Fruit fly (Drosophila melanogaster) whole organism, embryonic: Measurements from ENCODE around the gene CycG.

Experiments
- Ada2b ChIP-seq: fragments of 200-800 bp; sonication (Bioruptor generic); IDR thresholded peaks from 2 replicates; pipeline ENCODE4 v1.3.6; 2022; ENCODE audit warnings: missing biosample characterization, missing genetic modification characterization
- Atf-2 ChIP-seq: fragments of 200-800 bp; sonication (Bioruptor generic); optimal IDR thresholded peaks from 2 replicates; lab custom pipeline; 2016; ENCODE audit warnings: missing biosample characterization, missing genetic modification characterization
- B-H1 ChIP-seq: fragments of 200-800 bp; sonication (Bioruptor generic); IDR thresholded peaks from 3 replicates; pipeline ENCODE4 v1.3.6; 2022; ENCODE audit warnings: missing biosample characterization, missing genetic modification characterization
- Bdp1 ChIP-seq: fragments of 200-800 bp; sonication (Bioruptor generic); optimal IDR thresholded peaks from 3 replicates; lab custom pipeline; 2016; ENCODE audit warnings: missing biosample characterization, missing genetic modification characterization
- CG10654 ChIP-seq: fragments of 200-800 bp; sonication (Bioruptor generic); optimal IDR thresholded peaks from 2 replicates; lab custom pipeline; 2016; ENCODE audit warnings: missing biosample characterization, missing genetic modification characterization
- CG12104 ChIP-seq: fragments of 200-800 bp; sonication (Bioruptor generic); optimal IDR thresholded peaks from 3 replicates; lab custom pipeline; 2016; ENCODE audit warnings: missing biosample characterization, missing genetic modification characterization
- CG12219 ChIP-seq: fragments of 200-800 bp; sonication (Bioruptor generic); optimal IDR thresholded peaks from 3 replicates; lab custom pipeline; 2018; ENCODE audit warnings: missing biosample characterization, mild to moderate bottlenecking, missing genetic modification characterization
- CG12744 ChIP-seq: fragments of 200-800 bp; sonication (Bioruptor generic); optimal IDR thresholded peaks from 2 replicates; lab custom pipeline; 2016; ENCODE audit warnings: missing biosample characterization, missing genetic modification characterization
- CG15011 ChIP-seq: fragments of 200-800 bp; sonication (Bioruptor generic); optimal IDR thresholded peaks from 3 replicates; lab custom pipeline; 2018; ENCODE audit warnings: missing biosample characterization, mild to moderate bottlenecking, missing genetic modification characterization
- CG15073 ChIP-seq: fragments of 200-800 bp; sonication (Bioruptor generic); optimal IDR thresholded peaks from 2 replicates; lab custom pipeline; 2016; ENCODE audit warnings: missing biosample characterization, missing genetic modification characterization
- CG1529 ChIP-seq: fragments of 200-800 bp; sonication (Bioruptor generic); optimal IDR thresholded peaks from 3 replicates; lab custom pipeline; 2018; ENCODE audit warnings: missing biosample characterization, missing genetic modification characterization
- CG17912 ChIP-seq: fragments of 200-800 bp; sonication (Bioruptor generic); optimal IDR thresholded peaks from 2 replicates; lab custom pipeline; 2018; ENCODE audit warnings: missing biosample characterization, mild to moderate bottlenecking, missing genetic modification characterization
- CG18262 ChIP-seq: fragments of 200-800 bp; optimal IDR thresholded peaks from 3 replicates; lab custom pipeline; 2019; ENCODE audit warnings: missing biosample characterization, mild to moderate bottlenecking, missing genetic modification characterization, moderate library complexity
- CG2889 ChIP-seq: fragments of 200-800 bp; sonication (Bioruptor generic); IDR thresholded peaks from 3 replicates; pipeline ENCODE4 v1.3.6; 2022; ENCODE audit warnings: missing biosample characterization, missing genetic modification characterization
- CG3065 ChIP-seq: fragments of 200-800 bp; sonication (Bioruptor generic); optimal IDR thresholded peaks from 2 replicates; lab custom pipeline; 2016; ENCODE audit warnings: missing biosample characterization, missing genetic modification characterization
- CG31365 ChIP-seq: fragments of 200-800 bp; sonication (Bioruptor generic); optimal IDR thresholded peaks from 2 replicates; lab custom pipeline; 2018; ENCODE audit warnings: missing biosample characterization, mild to moderate bottlenecking, missing genetic modification characterization
- CG34224 ChIP-seq: fragments of 200-800 bp; sonication (Bioruptor generic); IDR thresholded peaks from 3 replicates; pipeline ENCODE4 v1.3.6; 2022; ENCODE audit warnings: missing biosample characterization, missing genetic modification characterization; ENCODE audit not compliant: partially characterized antibody
- CG3726 ChIP-seq: fragments of 200-800 bp; sonication (Bioruptor generic); IDR thresholded peaks from 3 replicates; pipeline ENCODE4, ENCODE4 v1.3.6; 2022; ENCODE audit warnings: missing biosample characterization, missing genetic modification characterization
- CG4424 ChIP-seq: fragments of 200-800 bp; sonication (Bioruptor generic); optimal IDR thresholded peaks from 3 replicates; lab custom pipeline; 2016; ENCODE audit warnings: missing biosample characterization, missing genetic modification characterization
- CG6654 ChIP-seq: fragments of 200-800 bp; sonication (Bioruptor generic); optimal IDR thresholded peaks from 2 replicates; lab custom pipeline; 2017; ENCODE audit warnings: missing biosample characterization, mild to moderate bottlenecking, missing genetic modification characterization
- CG6791 ChIP-seq: fragments of 200-800 bp; sonication (Bioruptor generic); IDR thresholded peaks from 3 replicates; pipeline ENCODE4 v1.3.6; 2022; ENCODE audit warnings: missing biosample characterization, missing genetic modification characterization; ENCODE audit not compliant: partially characterized antibody
- CG6854 ChIP-seq: fragments of 200-800 bp; sonication (Bioruptor generic); optimal IDR thresholded peaks from 3 replicates; lab custom pipeline; 2017; ENCODE audit warnings: missing biosample characterization, mild to moderate bottlenecking, missing genetic modification characterization
- CG9797 ChIP-seq: fragments of 200-800 bp; sonication (Bioruptor generic); optimal IDR thresholded peaks from 3 replicates; lab custom pipeline; 2018; ENCODE audit warnings: missing biosample characterization, mild to moderate bottlenecking, missing genetic modification characterization
- CHES-1-like ChIP-seq: fragments of 200-800 bp; sonication (Bioruptor generic); optimal IDR thresholded peaks from 2 replicates; lab custom pipeline; 2016; ENCODE audit warnings: missing biosample characterization, missing genetic modification characterization
- Deaf1 ChIP-seq: fragments of 200-800 bp; optimal IDR thresholded peaks from 3 replicates; lab custom pipeline; 2019; ENCODE audit warnings: missing biosample characterization, mild to moderate bottlenecking, missing genetic modification characterization, moderate library complexity
- Dip2 ChIP-seq: fragments of 200-800 bp; sonication (Bioruptor generic); IDR thresholded peaks from 2 replicates; pipeline ENCODE4 v1.3.6; 2022; ENCODE audit warnings: missing biosample characterization, missing genetic modification characterization
- Ets65A ChIP-seq: fragments of 200-800 bp; sonication (Bioruptor generic); peaks from one replicate; lab custom pipeline; 2016; ENCODE audit warnings: missing biosample characterization, missing genetic modification characterization
- H2.0 ChIP-seq: fragments of 200-800 bp; sonication (Bioruptor generic); IDR thresholded peaks from 2 replicates; pipeline ENCODE4 v1.3.6; 2022; ENCODE audit warnings: missing biosample characterization, missing genetic modification characterization
- HLH54F ChIP-seq: fragments of 200-800 bp; sonication (Bioruptor generic); optimal IDR thresholded peaks from 3 replicates; lab custom pipeline; 2016; ENCODE audit warnings: missing biosample characterization, missing genetic modification characterization
- Lpt ChIP-seq: fragments of >200 bp; optimal IDR thresholded peaks from 2 replicates; lab custom pipeline; 2018; ENCODE audit warnings: missing biosample characterization, missing genetic modification characterization
- Oli ChIP-seq: fragments of 200-800 bp; sonication (Bioruptor generic); optimal IDR thresholded peaks from 2 replicates; lab custom pipeline; 2018; ENCODE audit warnings: missing biosample characterization, mild to moderate bottlenecking, missing genetic modification characterization, moderate library complexity
- Sox100B ChIP-seq: fragments of 200-800 bp; sonication (Bioruptor generic); optimal IDR thresholded peaks from 3 replicates; lab custom pipeline; 2018; ENCODE audit warnings: missing biosample characterization, mild to moderate bottlenecking, missing genetic modification characterization
- Tbp ChIP-seq: fragments of >200 bp; optimal IDR thresholded peaks from 2 replicates; lab custom pipeline; 2018; ENCODE audit warnings: missing biosample characterization, missing genetic modification characterization
- Vsx1 ChIP-seq: fragments of 200-800 bp; sonication (Bioruptor generic); optimal IDR thresholded peaks from 2 replicates; lab custom pipeline; 2017; ENCODE audit warnings: missing biosample characterization, mild to moderate bottlenecking, missing genetic modification characterization, missing genetic modification reagents
- abd-A ChIP-seq: fragments of 200-800 bp; sonication (Bioruptor generic); optimal IDR thresholded peaks from 3 replicates; lab custom pipeline; 2019; ENCODE audit warnings: missing biosample characterization, mild to moderate bottlenecking, missing genetic modification characterization, moderate library complexity
- aop ChIP-seq: fragments of 200-800 bp; sonication (Bioruptor generic); IDR thresholded peaks from 2 replicates; pipeline ENCODE4 v1.3.6; 2022; ENCODE audit warnings: missing biosample characterization, missing genetic modification characterization
- az2 ChIP-seq: fragments of 200-800 bp; sonication (Bioruptor generic); optimal IDR thresholded peaks from 3 replicates; lab custom pipeline; 2016; ENCODE audit warnings: missing biosample characterization, missing genetic modification characterization
- bigmax ChIP-seq: fragments of 200-800 bp; sonication (Bioruptor generic); optimal IDR thresholded peaks from 2 replicates; lab custom pipeline; 2018; ENCODE audit warnings: missing biosample characterization, mild to moderate bottlenecking, missing genetic modification characterization
- cad ChIP-seq: fragments of >200 bp; optimal IDR thresholded peaks from 2 replicates; lab custom pipeline; 2017; ENCODE audit warnings: missing biosample characterization, missing genetic modification characterization
- crp ChIP-seq, 2 experiments: fragments of 200-800 bp; sonication (Bioruptor generic); optimal IDR thresholded peaks; 2 replicates in 1 of 2; 3 replicates in 1 of 2; lab custom pipeline; 2017; ENCODE audit warnings: missing biosample characterization in 2 of 2, missing genetic modification characterization in 2 of 2, mild to moderate bottlenecking in 1 of 2, moderate library complexity in 1 of 2
- dimm ChIP-seq: fragments of 200-800 bp; sonication (Bioruptor generic); IDR thresholded peaks from 2 replicates; pipeline ENCODE4 v1.3.6; 2022; ENCODE audit warnings: missing biosample characterization, missing genetic modification characterization
- esg ChIP-seq: fragments of 200-800 bp; sonication (Bioruptor generic); conservative IDR thresholded peaks from 2 replicates; pipeline ENCODE4 v1.3.6; 2022; ENCODE audit warnings: missing biosample characterization, missing genetic modification characterization
- gce ChIP-seq: fragments of 200-800 bp; sonication (Bioruptor generic); IDR thresholded peaks from 3 replicates; pipeline ENCODE4 v1.3.6; 2022; ENCODE audit warnings: missing biosample characterization, missing genetic modification characterization
- hbn ChIP-seq: fragments of 200-800 bp; sonication (Bioruptor generic); IDR thresholded peaks from 2 replicates; pipeline ENCODE4 v1.3.6; 2022; ENCODE audit warnings: missing biosample characterization, missing genetic modification characterization; ENCODE audit not compliant: partially characterized antibody
- kay ChIP-seq: fragments of 200-800 bp; sonication (Bioruptor generic); optimal IDR thresholded peaks from 2 replicates; lab custom pipeline; 2016; ENCODE audit warnings: missing biosample characterization, missing genetic modification characterization
- onecut ChIP-seq: fragments of 200-800 bp; sonication (Bioruptor generic); IDR thresholded peaks from 2 replicates; pipeline ENCODE4 v1.3.6; 2022; ENCODE audit warnings: missing biosample characterization, missing genetic modification characterization
- pb ChIP-seq: fragments of 200-800 bp; sonication (Bioruptor generic); optimal IDR thresholded peaks from 3 replicates; lab custom pipeline; 2016; ENCODE audit warnings: missing biosample characterization, missing genetic modification characterization
- pnt ChIP-seq: fragments of 200-800 bp; sonication (Bioruptor generic); optimal IDR thresholded peaks from 3 replicates; lab custom pipeline; 2016; ENCODE audit warnings: missing biosample characterization, missing genetic modification characterization
- sima ChIP-seq: fragments of 200-800 bp; sonication (Bioruptor generic); optimal IDR thresholded peaks from 2 replicates; lab custom pipeline; 2016; ENCODE audit warnings: missing biosample characterization, missing genetic modification characterization
- so ChIP-seq: fragments of 200-800 bp; sonication (Bioruptor generic); IDR thresholded peaks from 3 replicates; pipeline ENCODE4 v1.3.6; 2022; ENCODE audit warnings: missing biosample characterization, missing genetic modification characterization
- twi ChIP-seq: fragments of 200-800 bp; optimal IDR thresholded peaks from 2 replicates; lab custom pipeline; 2019; ENCODE audit warnings: missing biosample characterization, mild to moderate bottlenecking, missing genetic modification characterization, moderate library complexity
- unc-4 ChIP-seq: fragments of 200-800 bp; sonication (Bioruptor generic); IDR thresholded peaks from 2 replicates; pipeline ENCODE4 v1.3.6; 2022; ENCODE audit warnings: missing biosample characterization, missing genetic modification characterization; ENCODE audit not compliant: partially characterized antibody

The CycG gene

dm6 chr3R:31616001-31616400 lies 3.5 kb upstream of the CycG start, which contains the start of the genes Mnat9 and CG1792 (continued):
- TF ChIP-seq Atf-2 (peak; percentile 99), cad (no peak), pnt (GFP tag; lab: Kevin White, UChicago) (peak; percentile 99), CHES-1-like (GFP tag; lab: Kevin White, UChicago) (peak; percentile 99), B-H1 (GFP tag; lab: Robert Waterston, UW) (peak; percentile 99), Lpt (no peak), CG17912 (peak; percentile 95), CG12744 (GFP tag; lab: Kevin White, UChicago) (peak; percentile 98), CG1529 (GFP tag; lab: Kevin White, UChicago) (peak; percentile 95), aop (GFP tag; lab: Robert Waterston, UW) (peak; percentile 98), CG12104 (peak; percentile 98), CG9797 (GFP tag; lab: Kevin White, UChicago) (peak; percentile 45), CG34224 (GFP tag; lab: Robert Waterston, UW) (peak; percentile 58), hbn (no peak), az2 (GFP tag; lab: Kevin White, UChicago) (peak; percentile 99), pb (GFP tag; lab: Kevin White, UChicago) (peak; percentile 97), gce (peak; percentile 99), CG6854 (peak; percentile 94), CG12219 (GFP tag; lab: Kevin White, UChicago) (peak; percentile 97), Ets65A (peak; percentile 100), CG6654 (peak; percentile 88), Sox100B (GFP tag; lab: Kevin White, UChicago) (peak; percentile 93), CG4424 (GFP tag; lab: Kevin White, UChicago) (peak; percentile 99), Dip2 (GFP tag; lab: Robert Waterston, UW) (peak; percentile 65), unc-4 (GFP tag; lab: Robert Waterston, UW) (0 out of 2 replicates have a peak, but pooled peaks have one; percentile 30), abd-A (no peak), bigmax (GFP tag; lab: Kevin White, UChicago) (peak; percentile 78), onecut (GFP tag; lab: Robert Waterston, UW) (peak; percentile 96), twi (tag; lab: Kevin White, UChicago) (peak; percentile 94), esg (GFP tag; lab: Robert Waterston, UW) (peak; percentile 99), CG3065 (GFP tag; lab: Kevin White, UChicago) (peak; percentile 97), so (GFP tag; lab: Robert Waterston, UW) (peak; percentile 98), CG10654 (GFP tag; lab: Kevin White, UChicago) (peak; percentile 99), crp (GFP tag; optimal IDR thresholded peaks at IDR 0.05; lab: Kevin White, UChicago) (peak; percentile 87 to 96), Oli (peak; percentile 97), CG15011 (peak; percentile 94), CG3726 (GFP tag; lab: Robert Waterston, UW) (peak; percentile 99), CG6791 (no peak), CG18262 (tag; lab: Kevin White, UChicago) (peak; percentile 97), Vsx1 (GFP tag; lab: Kevin White, UChicago) (peak; percentile 88), dimm (peak; percentile 98), sima (peak; percentile 94), kay (GFP tag; lab: Kevin White, UChicago) (peak; percentile 97), CG2889 (GFP tag; lab: Robert Waterston, UW) (peak; percentile 99), Ada2b (GFP tag; lab: Robert Waterston, UW) (peak; percentile 99), Bdp1 (GFP tag; lab: Kevin White, UChicago) (peak; percentile 95), H2.0 (GFP tag; lab: Robert Waterston, UW) (peak; percentile 99), CG15073 (GFP tag; lab: Kevin White, UChicago) (peak; percentile 84), HLH54F (GFP tag; lab: Kevin White, UChicago) (peak; percentile 99), Deaf1 (peak; percentile 81), CG31365 (tag; lab: Kevin White, UChicago) (peak; percentile 86), Tbp (no peak)
